Worm (Caenorhabditis elegans) whole organism, midembryonic: ENCODE measurements around the gene F22H10.6.

Experiments used
- cog-1 ChIP-seq: sonication (generic microtip); optimal IDR thresholded peaks from 2 replicates; lab custom pipeline; 2016; ENCODE audit warnings: missing genetic modification characterization, missing compliant biosample characterization
- flt-1 ChIP-seq: fragments of 200-800 bp; sonication (Bioruptor generic); IDR thresholded peaks from 2 replicates; pipeline ENCODE4 v1.3.6; 2022; ENCODE audit warnings: missing genetic modification characterization, missing compliant biosample characterization
- med-1 ChIP-seq: sonication (generic microtip); optimal IDR thresholded peaks from 2 replicates; lab custom pipeline; 2017; ENCODE audit warnings: missing genetic modification characterization, mild to moderate bottlenecking, missing compliant biosample characterization, antibody characterized with exemption, missing genetic modification reagents; ENCODE audit not compliant: insufficient read depth
- ref-1 ChIP-seq: fragments of 200-800 bp; sonication (Bioruptor generic); conservative IDR thresholded peaks from 2 replicates; pipeline ENCODE4 v1.3.6; 2022; ENCODE audit warnings: missing genetic modification reagents, missing genetic modification characterization, missing compliant biosample characterization
- tab-1 ChIP-seq: fragments of 200-800 bp; sonication (Bioruptor generic); IDR thresholded peaks from 2 replicates; pipeline ENCODE4 v1.3.6; 2022; ENCODE audit warnings: missing genetic modification characterization, missing compliant biosample characterization
- ztf-23 ChIP-seq: fragments of 200-800 bp; sonication (Bioruptor generic); IDR thresholded peaks from 2 replicates; pipeline ENCODE4 v1.3.6; 2022; ENCODE audit warnings: missing genetic modification reagents, missing genetic modification characterization, missing compliant biosample characterization
- ztf-29 ChIP-seq: fragments of 200-800 bp; sonication (Bioruptor generic); IDR thresholded peaks from 2 replicates; pipeline ENCODE4 v1.3.6; 2022; ENCODE audit warnings: missing genetic modification reagents, missing genetic modification characterization, missing compliant biosample characterization

DNA sequence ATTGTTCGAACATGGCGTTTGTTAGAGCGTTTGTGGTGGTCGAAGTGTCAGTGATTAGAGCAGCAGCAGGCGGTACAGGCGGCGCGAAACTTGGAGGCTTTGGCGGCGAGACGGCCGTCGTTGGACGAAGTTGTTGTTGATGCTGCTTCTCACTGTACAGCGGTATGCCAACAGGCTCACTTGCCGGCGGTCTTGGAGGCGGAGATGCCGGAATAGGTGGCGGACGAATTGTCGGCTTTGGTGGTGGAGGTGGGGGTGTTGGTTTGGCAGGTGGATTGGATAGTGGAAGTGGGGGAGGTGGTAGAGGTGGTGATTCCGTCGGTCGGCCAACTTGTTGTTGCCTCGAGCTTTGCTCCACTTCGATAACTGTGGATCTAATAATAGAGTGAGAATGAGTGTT lies 19.9 kb downstream of the F22H10.6 start:
- TF ChIP-seq ref-1 (GFP tag; lab: Robert Waterston, UW) = no peak
- TF ChIP-seq cog-1 (tag; lab: Kevin White, UChicago) = no peak
- peak; percentile 56; the same call in 1 of the 2 replicates for TF ChIP-seq flt-1 (GFP tag; lab: Robert Waterston, UW)
- TF ChIP-seq tab-1 (GFP tag; lab: Robert Waterston, UW) = no peak
- TF ChIP-seq ztf-23 = no peak
- TF ChIP-seq med-1 (GFP tag; lab: Kevin White, UChicago) = no peak
- TF ChIP-seq ztf-29 (GFP tag; lab: Robert Waterston, UW) = no peak
